Worm (Caenorhabditis elegans): Measurements from ENCODE around the gene miga-1.

The miga-1 gene

ce11 chrV:12369437-12369836 is 31.2 kb downstream of the miga-1 start, which contains the start of gene gcy-13:
TSS of gene gcy-13 (minus strand) at chrV:12369537.
- TF ChIP-seq unc-62 (GFP tag; optimal IDR thresholded peaks at IDR 0.05), result no peak

- no peak for TF ChIP-seq unc-62 (GFP tag; optimal IDR thresholded peaks at IDR 0.05)
Measured at ce11 chrV:12365104-12365503, 35.6 kb downstream of the miga-1 start, which contains the start of gene fipr-2. TSS of gene fipr-2 (plus strand) at chrV:12365348.

DNA sequence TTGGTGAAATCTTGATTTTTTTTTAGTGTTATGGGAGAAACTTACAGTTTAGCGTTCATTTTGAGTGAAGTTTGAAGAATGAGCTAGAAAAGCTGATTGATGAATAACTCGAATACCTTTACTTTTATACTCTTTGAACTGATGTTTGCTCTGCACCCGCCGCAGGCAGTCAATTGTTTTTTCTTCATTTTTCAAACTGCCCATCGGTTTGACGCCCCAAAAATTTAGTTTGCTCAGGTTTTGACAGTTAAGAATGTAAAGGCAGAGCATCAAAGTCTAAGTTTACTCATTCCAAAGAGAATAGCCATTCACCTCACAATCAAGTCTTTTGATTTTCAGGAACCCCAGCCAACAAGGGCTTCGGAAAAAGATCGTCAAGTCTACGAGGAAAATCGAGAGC is 39.0 kb downstream of the miga-1 start, which contains the start of gene fipr-1:
TSS of gene fipr-1 (minus strand) at position 101 of the 400 bp plus-strand sequence.
- TF ChIP-seq unc-62 (GFP tag; optimal IDR thresholded peaks at IDR 0.05), result no peak

DNA sequence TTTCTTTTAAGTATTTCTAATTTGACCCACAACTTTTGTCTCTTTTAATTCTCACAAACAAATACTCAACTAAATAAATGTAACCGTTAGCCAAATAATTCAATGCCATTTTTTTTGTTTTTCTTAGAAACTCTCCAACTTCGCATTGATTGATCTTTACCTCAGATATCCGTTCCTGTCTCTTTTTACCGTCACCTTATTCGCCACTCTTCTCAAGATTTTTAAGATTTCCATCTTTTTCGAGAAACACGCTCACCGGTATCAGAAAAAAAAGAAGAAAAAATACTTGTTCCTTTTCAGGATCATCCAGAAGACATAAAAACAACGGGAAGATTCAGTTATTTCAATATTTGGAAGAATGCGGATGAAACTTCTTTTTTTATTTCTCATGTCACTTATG is 42.3 kb downstream of the miga-1 start, which contains the start of gene F23H12.5:
TSS of gene F23H12.5 (plus strand) at position 301 of the 400 bp plus-strand sequence.
- no peak for TF ChIP-seq unc-62 (GFP tag; optimal IDR thresholded peaks at IDR 0.05)

ce11 chrV:12357632-12358031 is 43.0 kb downstream of the miga-1 start:
- no peak for TF ChIP-seq unc-62 (GFP tag; optimal IDR thresholded peaks at IDR 0.05)

- no peak for TF ChIP-seq unc-62 (GFP tag; optimal IDR thresholded peaks at IDR 0.05)
Measured at ce11 chrV:12354193-12354830, 46.3 kb downstream of the miga-1 start.

- no peak for TF ChIP-seq unc-62 (GFP tag; optimal IDR thresholded peaks at IDR 0.05)
Measured at ce11 chrV:12353505-12353904, 47.2 kb downstream of the miga-1 start.

- no peak for TF ChIP-seq unc-62 (GFP tag; optimal IDR thresholded peaks at IDR 0.05)
Measured at ce11 chrV:12352881-12353280, 47.8 kb downstream of the miga-1 start.

- no peak for TF ChIP-seq unc-62 (GFP tag; optimal IDR thresholded peaks at IDR 0.05)
Measured at ce11 chrV:12352445-12352844, 48.2 kb downstream of the miga-1 start, which contains the start of gene sqt-3. TSS of gene sqt-3 (plus strand) at chrV:12352745.

DNA sequence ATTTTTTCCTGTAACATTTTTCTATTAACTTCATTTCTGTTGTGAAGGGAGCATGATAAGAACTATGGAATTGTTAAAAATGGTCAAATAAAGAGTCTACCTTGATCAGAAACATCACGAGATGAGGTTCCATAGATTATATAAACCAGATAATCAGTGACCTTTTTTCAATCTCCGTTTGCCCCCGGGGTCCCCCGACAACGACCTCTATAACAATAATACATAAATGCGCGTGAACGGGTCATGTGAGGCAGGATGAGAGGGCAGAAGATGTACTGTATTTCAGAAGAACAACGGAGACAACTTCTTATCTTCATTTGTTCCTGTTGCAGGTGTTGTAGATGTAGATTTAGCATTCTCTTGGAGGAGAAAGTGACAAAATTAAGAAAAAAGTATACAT is 48.8 kb downstream of the miga-1 start:
- TF ChIP-seq unc-62 (GFP tag; optimal IDR thresholded peaks at IDR 0.05), result no peak

- TF ChIP-seq unc-62 (GFP tag; optimal IDR thresholded peaks at IDR 0.05), result no peak
Measured at ce11 chrV:12349365-12349764, 51.3 kb downstream of the miga-1 start.
